Worm (Caenorhabditis elegans) whole organism, L4/young adult: ENCODE data around the gene dlc-4.

Experiments used
- W03F9.2 ChIP-seq: fragments of 150-350 bp; optimal IDR thresholded peaks from 2 replicates; lab custom pipeline; 2014; ENCODE audit warnings: missing biosample characterization, missing genetic modification characterization
- dao-5 ChIP-seq: sonication (generic microtip); optimal IDR thresholded peaks from 2 replicates; lab custom pipeline; 2016; ENCODE audit warnings: missing genotype, missing genetic modification characterization, moderate library complexity, missing compliant biosample characterization
- him-1 ChIP-seq: sonication (generic microtip); optimal IDR thresholded peaks from 2 replicates; lab custom pipeline; 2016; ENCODE audit warnings: missing genotype, missing genetic modification reagents, missing genetic modification characterization, missing compliant biosample characterization

Gene dlc-4

DNA sequence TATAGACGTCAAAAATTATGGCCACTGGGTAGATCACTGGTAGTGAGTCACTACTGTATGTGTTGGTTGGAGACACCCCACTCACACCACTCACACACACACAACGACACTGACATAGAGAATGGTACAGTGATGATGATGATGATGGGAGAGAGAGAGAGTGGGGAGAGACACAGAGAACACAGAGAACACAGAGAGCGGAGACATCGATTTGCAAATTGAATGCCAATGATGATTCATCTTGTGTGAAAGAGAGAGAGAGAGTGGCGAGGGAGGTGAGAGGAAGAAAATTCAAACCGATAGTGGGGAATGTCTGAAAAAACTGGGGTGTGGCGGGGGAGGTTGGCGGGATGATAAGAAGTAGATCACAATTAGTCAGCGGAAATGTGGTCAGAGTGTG, 46.9 kb downstream of the dlc-4 start:
- TF ChIP-seq W03F9.2 (tag; lab: Kevin White, UChicago), result peak; percentile 31
- no peak for TF ChIP-seq dao-5
- TF ChIP-seq him-1 (tag; lab: Kevin White, UChicago), result no peak

DNA sequence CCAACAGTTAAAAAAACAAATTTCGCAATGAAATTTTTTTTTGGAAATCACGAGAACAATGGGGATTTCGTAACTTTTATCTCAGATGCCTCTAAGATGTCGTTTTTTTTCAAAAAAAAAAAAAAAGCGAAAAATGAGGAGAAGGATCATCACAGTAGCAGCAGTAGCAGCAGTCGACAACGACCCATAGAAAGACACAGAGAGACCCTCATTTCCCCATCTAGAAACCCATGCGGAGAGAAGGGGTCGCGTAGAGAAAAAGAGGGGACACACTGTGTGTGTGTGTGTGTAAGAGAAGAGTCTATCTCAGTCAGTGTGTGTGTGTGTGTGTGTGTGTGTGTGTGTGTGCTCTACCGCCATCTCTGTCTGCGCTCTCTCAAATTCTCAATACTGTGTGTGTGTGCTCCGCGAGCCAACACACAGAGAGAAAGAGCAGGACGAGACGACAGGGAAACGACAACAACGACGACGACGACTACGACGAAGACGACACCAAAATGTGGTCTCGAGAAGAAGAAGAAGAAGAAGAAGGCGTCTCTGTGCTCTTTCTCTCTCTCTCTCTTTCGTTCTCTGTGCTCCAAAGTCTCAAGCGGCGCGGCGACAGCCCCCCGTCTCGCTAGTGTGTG, 48.5 kb downstream of the dlc-4 start:
- TF ChIP-seq dao-5, result no peak
- peak; percentile 89 for TF ChIP-seq him-1 (tag; lab: Kevin White, UChicago)

DNA sequence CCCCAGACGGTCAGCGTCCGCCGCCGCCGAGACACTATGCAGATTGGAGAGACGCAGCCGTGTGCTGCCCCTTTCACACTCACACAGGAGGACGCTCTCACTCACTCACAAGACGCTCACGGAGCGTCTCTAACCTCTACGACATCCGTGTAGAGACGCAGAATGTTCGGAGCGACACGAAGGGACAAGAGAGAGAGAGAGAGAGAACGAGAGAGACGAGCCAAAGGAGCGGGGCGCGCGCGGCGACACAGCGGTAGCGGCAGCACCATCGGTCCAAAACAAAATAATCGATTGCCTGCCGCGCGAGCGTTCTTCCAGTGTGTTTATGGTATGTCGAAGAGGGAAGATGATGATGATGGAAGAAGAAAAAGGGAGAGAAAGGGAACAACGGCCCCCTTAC, 49.3 kb downstream of the dlc-4 start:
- TF ChIP-seq W03F9.2 (tag; lab: Kevin White, UChicago), result peak; percentile 43
- peak; percentile 49 for TF ChIP-seq him-1 (tag; lab: Kevin White, UChicago)
- TF ChIP-seq dao-5, result peak; percentile 12

ce11 chrIV:16492937-16493336, 49.9 kb downstream of the dlc-4 start:
- no peak for TF ChIP-seq him-1 (tag; lab: Kevin White, UChicago)
- TF ChIP-seq dao-5, result no peak
- no peak for TF ChIP-seq W03F9.2 (tag; lab: Kevin White, UChicago)

- TF ChIP-seq him-1 (tag; lab: Kevin White, UChicago) (no peak), W03F9.2 (tag; lab: Kevin White, UChicago) (no peak)
These were observed 50.9 kb downstream of the dlc-4 start for ce11 chrIV:16494007-16494406.
